Fruit fly (Drosophila melanogaster): ENCODE results near the gene Glyat.

dm6 chr2L:8042645-8043281 is 32.3 kb upstream of the Glyat start, which contains the start of gene RpL36A:
- TF ChIP-seq CG11762 (GFP tag; optimal IDR thresholded peaks at IDR 0.05; ENCODE audit: insufficient read depth): no peak
- no peak for TF ChIP-seq CG32006 (GFP tag; optimal IDR thresholded peaks at IDR 0.05)
- no peak for TF ChIP-seq Hr38 (GFP tag; optimal IDR thresholded peaks at IDR 0.05)
- TF ChIP-seq Blimp-1 (GFP tag; optimal IDR thresholded peaks at IDR 0.05): no peak

Measured in whole organism, prepupa.